Worm (Caenorhabditis elegans) whole organism, L1 larva: ENCODE results near the gene nhr-57.

Experiments used
- elt-3 ChIP-seq, 6 experiments: fragments of 150-350 bp in 1 of 6; sonication (generic microtip); optimal IDR thresholded peaks; 2 replicates each; lab custom pipeline; 2017 to 2018; ENCODE audit warnings: missing biosample characterization in 6 of 6, missing genetic modification characterization in 6 of 6, inconsistent platforms in 1 of 6
- lsy-2 ChIP-seq, 2 experiments: fragments of 150-350 bp; optimal IDR thresholded peaks; 2 replicates each; lab custom pipeline; 2014; ENCODE audit warnings: missing biosample characterization in 2 of 2, missing genetic modification characterization in 2 of 2

ce11 chrV:4151400-4151799 lies 19.7 kb downstream of the nhr-57 start:
- TF ChIP-seq lsy-2 (tag; optimal IDR thresholded peaks at IDR 0.05; lab: Kevin White, UChicago) (no peak), elt-3 (tag; optimal IDR thresholded peaks at IDR 0.05; lab: Kevin White, UChicago) (no peak)
